Fruit fly (Drosophila melanogaster) whole organism, embryonic: ENCODE data around the gene asl.
A peak's percentile ranks its signal among the peaks of the same experiment; 100 is the strongest.

Experiments
- Bteb2 ChIP-seq: fragments of 200-800 bp; sonication (Bioruptor generic); optimal IDR thresholded peaks from 2 replicates; lab custom pipeline; 2016; ENCODE audit warnings: missing biosample characterization, missing genetic modification characterization
- CG11247 ChIP-seq: fragments of 200-800 bp; sonication (Bioruptor generic); IDR thresholded peaks from 2 replicates; pipeline ENCODE4 v1.3.6; 2022; ENCODE audit warnings: missing biosample characterization, missing genetic modification characterization
- CG12155 ChIP-seq: fragments of 200-800 bp; sonication (Bioruptor generic); optimal IDR thresholded peaks from 3 replicates; lab custom pipeline; 2016; ENCODE audit warnings: missing biosample characterization, missing genetic modification characterization
- CG12744 ChIP-seq: fragments of 200-800 bp; sonication (Bioruptor generic); optimal IDR thresholded peaks from 2 replicates; lab custom pipeline; 2016; ENCODE audit warnings: missing biosample characterization, missing genetic modification characterization
- CG14014 ChIP-seq: fragments of 200-800 bp; sonication (Bioruptor generic); IDR thresholded peaks from 2 replicates; pipeline ENCODE4 v1.3.6; 2022; ENCODE audit warnings: missing biosample characterization, missing genetic modification characterization
- CG14441 ChIP-seq: fragments of 200-800 bp; sonication (Bioruptor generic); IDR thresholded peaks from 2 replicates; pipeline ENCODE4 v1.3.6; 2022; ENCODE audit warnings: missing biosample characterization, missing genetic modification characterization
- CG1603 ChIP-seq: fragments of 200-800 bp; sonication (Bioruptor generic); optimal IDR thresholded peaks from 2 replicates; lab custom pipeline; 2019; ENCODE audit warnings: missing biosample characterization, mild to moderate bottlenecking, missing genetic modification characterization, moderate library complexity
- CG16813 ChIP-seq: fragments of 200-800 bp; sonication (Bioruptor generic); IDR thresholded peaks from 3 replicates; pipeline ENCODE4 v1.3.6; 2022; ENCODE audit warnings: missing biosample characterization, missing genetic modification characterization; ENCODE audit not compliant: partially characterized antibody
- CG17328 ChIP-seq: fragments of 200-800 bp; sonication (Bioruptor generic); IDR thresholded peaks from 2 replicates; pipeline ENCODE4 v1.3.6; 2022; ENCODE audit warnings: missing biosample characterization, missing genetic modification characterization
- CG2120 ChIP-seq: fragments of 200-800 bp; sonication (Bioruptor generic); optimal IDR thresholded peaks from 3 replicates; lab custom pipeline; 2016; ENCODE audit warnings: missing biosample characterization, missing genetic modification characterization
- CG32767 ChIP-seq: fragments of 200-800 bp; sonication (Bioruptor generic); IDR thresholded peaks from 2 replicates; pipeline ENCODE4 v1.3.6; 2022; ENCODE audit warnings: missing biosample characterization, missing genetic modification characterization
- CG42726 ChIP-seq: fragments of 200-800 bp; sonication (Bioruptor generic); IDR thresholded peaks from 2 replicates; pipeline ENCODE4 v1.3.6; 2022; ENCODE audit warnings: missing biosample characterization, missing genetic modification characterization; ENCODE audit not compliant: partially characterized antibody
- CG4730 ChIP-seq: fragments of 200-800 bp; sonication (Bioruptor generic); IDR thresholded peaks from 2 replicates; pipeline ENCODE4 v1.3.6; 2022; ENCODE audit warnings: missing biosample characterization, missing genetic modification characterization
- CG8478 ChIP-seq: fragments of >200 bp; optimal IDR thresholded peaks from 2 replicates; lab custom pipeline; 2018
- CG9797 ChIP-seq: fragments of 200-800 bp; sonication (Bioruptor generic); optimal IDR thresholded peaks from 3 replicates; lab custom pipeline; 2018; ENCODE audit warnings: missing biosample characterization, mild to moderate bottlenecking, missing genetic modification characterization
- Fer2 ChIP-seq: fragments of 200-800 bp; sonication (Bioruptor generic); optimal IDR thresholded peaks from 2 replicates; lab custom pipeline; 2018; ENCODE audit warnings: missing biosample characterization, mild to moderate bottlenecking, missing genetic modification characterization, moderate library complexity
- Fer3 ChIP-seq: fragments of 200-800 bp; sonication (Bioruptor generic); optimal IDR thresholded peaks from 2 replicates; lab custom pipeline; 2018; ENCODE audit warnings: missing biosample characterization, mild to moderate bottlenecking, missing genetic modification characterization, moderate library complexity
- Hmx ChIP-seq: fragments of 200-800 bp; sonication (Bioruptor generic); optimal IDR thresholded peaks from 2 replicates; lab custom pipeline; 2016; ENCODE audit warnings: missing biosample characterization, missing genetic modification characterization
- Hr39 ChIP-seq: fragments of >200 bp; optimal IDR thresholded peaks from 2 replicates; lab custom pipeline; 2017
- Lhr ChIP-seq: fragments of 200-800 bp; sonication (Bioruptor generic); optimal IDR thresholded peaks from 3 replicates; lab custom pipeline; 2017; ENCODE audit warnings: mild to moderate bottlenecking, missing biosample characterization, missing genetic modification reagents, missing genetic modification characterization
- MBD-R2 ChIP-seq: fragments of 200-800 bp; sonication (Bioruptor generic); IDR thresholded peaks from 2 replicates; pipeline ENCODE4 v1.3.6; 2022; ENCODE audit warnings: missing biosample characterization, missing genetic modification characterization
- Mrtf ChIP-seq: fragments of 200-800 bp; sonication (Bioruptor generic); IDR thresholded peaks from 3 replicates; pipeline ENCODE4 v1.3.6; 2022; ENCODE audit warnings: missing biosample characterization, missing genetic modification characterization
- NfI ChIP-seq: fragments of 200-800 bp; sonication (Bioruptor generic); optimal IDR thresholded peaks from 3 replicates; lab custom pipeline; 2018; ENCODE audit warnings: missing biosample characterization, mild to moderate bottlenecking, missing genetic modification characterization, moderate library complexity
- Oaz ChIP-seq: fragments of 200-800 bp; sonication (Bioruptor generic); IDR thresholded peaks from 2 replicates; pipeline ENCODE4 v1.3.6; 2022; ENCODE audit warnings: missing biosample characterization, missing genetic modification characterization
- Optix ChIP-seq: fragments of 200-800 bp; sonication (Bioruptor generic); IDR thresholded peaks from 3 replicates; pipeline ENCODE4 v1.3.6; 2022; ENCODE audit warnings: missing biosample characterization, missing genetic modification characterization
- Spps ChIP-seq: fragments of 200-800 bp; sonication (Bioruptor generic); optimal IDR thresholded peaks from 2 replicates; lab custom pipeline; 2018; ENCODE audit warnings: missing biosample characterization, mild to moderate bottlenecking, missing genetic modification characterization
- Stat92E ChIP-seq, 3 experiments: fragments of >200 bp in 2 of 3; fragments of 200-800 bp in 1 of 3; sonication (Bioruptor generic) in 1 of 3; optimal IDR thresholded peaks; 2 replicates each; lab custom pipeline; 2017 to 2019; ENCODE audit warnings: missing biosample characterization in 3 of 3, missing genetic modification characterization in 3 of 3, mild to moderate bottlenecking in 1 of 3, moderate library complexity in 1 of 3
- Trl ChIP-seq, 3 experiments: fragments of >200 bp in 2 of 3; fragments of 200-800 bp in 1 of 3; sonication (Bioruptor generic) in 1 of 3; optimal IDR thresholded peaks; 2 replicates in 1 of 3; 3 replicates in 2 of 3; lab custom pipeline; 2016 to 2017; ENCODE audit warnings: missing biosample characterization in 1 of 3, missing genetic modification characterization in 1 of 3
- ab ChIP-seq: fragments of 200-800 bp; sonication (Bioruptor generic); optimal IDR thresholded peaks from 2 replicates; lab custom pipeline; 2016; ENCODE audit warnings: missing biosample characterization, missing genetic modification characterization
- ac ChIP-seq: fragments of 200-800 bp; sonication (Bioruptor generic); optimal IDR thresholded peaks from 3 replicates; lab custom pipeline; 2017; ENCODE audit warnings: missing biosample characterization, mild to moderate bottlenecking, missing genetic modification characterization
- al ChIP-seq: fragments of 200-800 bp; sonication (Bioruptor generic); IDR thresholded peaks from 2 replicates; pipeline ENCODE4 v1.3.6; 2022; ENCODE audit warnings: missing biosample characterization, missing genetic modification characterization
- chn ChIP-seq: fragments of 200-800 bp; sonication (Bioruptor generic); optimal IDR thresholded peaks from 2 replicates; lab custom pipeline; 2016; ENCODE audit warnings: missing biosample characterization, missing genetic modification characterization
- da ChIP-seq: fragments of 200-800 bp; sonication (Bioruptor generic); optimal IDR thresholded peaks from 2 replicates; lab custom pipeline; 2016; ENCODE audit warnings: missing biosample characterization, missing genetic modification characterization
- dati ChIP-seq: fragments of 200-800 bp; sonication (Bioruptor generic); IDR thresholded peaks from 2 replicates; pipeline ENCODE4 v1.3.6; 2022; ENCODE audit warnings: missing biosample characterization, missing genetic modification characterization
- fd3F ChIP-seq: fragments of 200-800 bp; sonication (Bioruptor generic); optimal IDR thresholded peaks from 2 replicates; lab custom pipeline; 2018; ENCODE audit warnings: missing biosample characterization, mild to moderate bottlenecking, missing genetic modification characterization, moderate library complexity
- gcm2 ChIP-seq: fragments of 200-800 bp; sonication (Bioruptor generic); optimal IDR thresholded peaks from 2 replicates; lab custom pipeline; 2016; ENCODE audit warnings: missing biosample characterization, missing genetic modification characterization
- hb ChIP-seq: fragments of 200-800 bp; sonication (Bioruptor generic); IDR thresholded peaks from 3 replicates; pipeline ENCODE4 v1.3.6; 2022; ENCODE audit warnings: missing biosample characterization, missing genetic modification characterization; ENCODE audit not compliant: partially characterized antibody
- hkb ChIP-seq, 2 experiments: fragments of 200-800 bp in 1 of 2; fragments of >200 bp in 1 of 2; sonication (Bioruptor generic) in 1 of 2; IDR thresholded peaks in 1 of 2; optimal IDR thresholded peaks in 1 of 2; 2 replicates each; pipeline versions ENCODE4 v1.3.6 to Lab custom; 2017 to 2022; ENCODE audit warnings: missing biosample characterization in 1 of 2, missing genetic modification characterization in 1 of 2
- jigr1 ChIP-seq: fragments of 200-800 bp; sonication (Bioruptor generic); IDR thresholded peaks from 3 replicates; pipeline ENCODE4 v1.3.6; 2022; ENCODE audit warnings: missing biosample characterization, missing genetic modification characterization
- jing ChIP-seq: fragments of 200-800 bp; sonication (Bioruptor generic); optimal IDR thresholded peaks from 2 replicates; lab custom pipeline; 2018; ENCODE audit warnings: missing biosample characterization, mild to moderate bottlenecking, missing genetic modification characterization
- jumu ChIP-seq: fragments of 200-800 bp; sonication (Bioruptor generic); optimal IDR thresholded peaks from 3 replicates; lab custom pipeline; 2016; ENCODE audit warnings: missing biosample characterization, missing genetic modification characterization
- knrl ChIP-seq: fragments of 200-800 bp; sonication (Bioruptor generic); IDR thresholded peaks from 3 replicates; pipeline ENCODE4 v1.3.6; 2022; ENCODE audit warnings: missing biosample characterization, missing genetic modification characterization; ENCODE audit not compliant: partially characterized antibody
- lbe ChIP-seq: fragments of 200-800 bp; sonication (Bioruptor generic); optimal IDR thresholded peaks from 2 replicates; lab custom pipeline; 2016; ENCODE audit warnings: missing biosample characterization, mild to moderate bottlenecking, missing genetic modification characterization
- nerfin-1 ChIP-seq: fragments of 200-800 bp; sonication (Bioruptor generic); optimal IDR thresholded peaks from 3 replicates; lab custom pipeline; 2019; ENCODE audit warnings: missing biosample characterization, mild to moderate bottlenecking, missing genetic modification characterization, moderate library complexity
- org-1 ChIP-seq: fragments of 200-800 bp; sonication (Bioruptor generic); optimal IDR thresholded peaks from 2 replicates; lab custom pipeline; 2017; ENCODE audit warnings: missing biosample characterization, missing genetic modification characterization
- schlank ChIP-seq: fragments of 200-800 bp; sonication (Bioruptor generic); optimal IDR thresholded peaks from 2 replicates; lab custom pipeline; 2018; ENCODE audit warnings: missing biosample characterization, mild to moderate bottlenecking, missing genetic modification characterization
- ssp ChIP-seq: fragments of 200-800 bp; sonication (Bioruptor generic); IDR thresholded peaks from 2 replicates; pipeline ENCODE4 v1.3.6; 2022; ENCODE audit warnings: missing biosample characterization, missing genetic modification characterization
- trh ChIP-seq: fragments of 200-800 bp; sonication (Bioruptor generic); optimal IDR thresholded peaks from 2 replicates; lab custom pipeline; 2016; ENCODE audit warnings: missing biosample characterization, missing genetic modification characterization
- vvl ChIP-seq: fragments of 200-800 bp; sonication (Bioruptor generic); IDR thresholded peaks from 2 replicates; pipeline ENCODE4 v1.3.6; 2022; ENCODE audit warnings: missing biosample characterization, missing genetic modification characterization
- yki ChIP-seq: fragments of >200 bp; optimal IDR thresholded peaks from 3 replicates; lab custom pipeline; 2018
- zfh1 ChIP-seq: fragments of 200-800 bp; sonication (Bioruptor generic); IDR thresholded peaks from 3 replicates; pipeline ENCODE4 v1.3.6; 2022; ENCODE audit warnings: missing biosample characterization, missing genetic modification characterization

asl gene

dm6 chr3R:5620387-5620956, 14.1 kb upstream of the asl start (continued):
- TF ChIP-seq Trl (optimal IDR thresholded peaks at IDR 0.05; lab: Kevin White, UChicago) (no peak), Trl (GFP tag; optimal IDR thresholded peaks at IDR 0.05; lab: Kevin White, UChicago) (peak; percentile 44), Lhr (GFP tag; lab: Kevin White, UChicago) (no peak), jumu (GFP tag; lab: Kevin White, UChicago) (peak; percentile 63), Mrtf (peak; percentile 65), Bteb2 (GFP tag; lab: Kevin White, UChicago) (no peak), CG1603 (tag; lab: Kevin White, UChicago) (peak; percentile 71), CG11247 (GFP tag; lab: Robert Waterston, UW) (peak; percentile 54), CG12744 (GFP tag; lab: Kevin White, UChicago) (no peak), gcm2 (peak; percentile 64), dati (no peak), MBD-R2 (GFP tag; lab: Robert Waterston, UW) (no peak; the same call in 1 of the 2 replicates), jing (GFP tag; lab: Kevin White, UChicago) (peak; percentile 37), ssp (no peak), ac (no peak), CG16813 (no peak), Hr39 (lab: Kevin White, UChicago) (no peak), Stat92E (GFP tag; optimal IDR thresholded peaks at IDR 0.05; lab: Kevin White, UChicago) (peak in 1 of 3 experiments; percentile 12), CG2120 (GFP tag; lab: Kevin White, UChicago) (peak; percentile 63), hkb (optimal IDR thresholded peaks at IDR 0.05; lab: Kevin White, UChicago) (no peak), hkb (GFP tag; IDR thresholded peaks at IDR 0.05; lab: Robert Waterston, UW) (peak; percentile 71), vvl (GFP tag; lab: Robert Waterston, UW) (peak; percentile 81), Fer3 (tag; lab: Kevin White, UChicago) (peak; percentile 58), CG12155 (no peak), Optix (peak; percentile 71; the same call in 2 of the 3 replicates), NfI (GFP tag; lab: Kevin White, UChicago) (peak; percentile 56), CG32767 (GFP tag; lab: Robert Waterston, UW) (no peak), CG14014 (GFP tag; lab: Robert Waterston, UW) (peak; percentile 43; the same call in 1 of the 2 replicates), Spps (tag; lab: Kevin White, UChicago) (no peak), CG17328 (peak; percentile 58), jigr1 (GFP tag; lab: Robert Waterston, UW) (peak; percentile 65; the same call in 1 of the 3 replicates), CG9797 (GFP tag; lab: Kevin White, UChicago) (no peak), lbe (GFP tag; lab: Kevin White, UChicago) (no peak), yki (lab: Kevin White, UChicago) (no peak), CG42726 (GFP tag; lab: Robert Waterston, UW) (no peak), Fer2 (tag; lab: Kevin White, UChicago) (no peak), hb (GFP tag; lab: Robert Waterston, UW) (no peak), knrl (GFP tag; lab: Robert Waterston, UW) (no peak), CG14441 (GFP tag; lab: Robert Waterston, UW) (peak; percentile 50), trh (GFP tag; lab: Kevin White, UChicago) (no peak), nerfin-1 (tag; lab: Kevin White, UChicago) (peak; percentile 51), zfh1 (peak; percentile 74), schlank (no peak), Hmx (GFP tag; lab: Kevin White, UChicago) (peak; percentile 9), CG8478 (no peak), Oaz (GFP tag; lab: Robert Waterston, UW) (no peak), al (GFP tag; lab: Robert Waterston, UW) (no peak), da (GFP tag; lab: Kevin White, UChicago) (peak; percentile 27), CG4730 (GFP tag; lab: Robert Waterston, UW) (peak; percentile 46; the same call in 1 of the 2 replicates), chn (GFP tag; lab: Kevin White, UChicago) (peak; percentile 43), ab (GFP tag; lab: Kevin White, UChicago) (peak; percentile 48), org-1 (GFP tag; lab: Kevin White, UChicago) (peak; percentile 69), fd3F (GFP tag; lab: Kevin White, UChicago) (peak; percentile 14)
